Fruit fly (Drosophila melanogaster) whole organism, embryonic: Measurements from ENCODE around the gene CG17929.
A peak's percentile ranks its signal among the peaks of the same experiment; 100 is the strongest.

Experiments
- Atf3 ChIP-seq: fragments of 200-800 bp; sonication (Bioruptor generic); optimal IDR thresholded peaks from 3 replicates; lab custom pipeline; 2016; ENCODE audit warnings: missing biosample characterization, missing genetic modification characterization
- Bgb ChIP-seq: fragments of 200-800 bp; sonication (Bioruptor generic); IDR thresholded peaks from 2 replicates; pipeline ENCODE4 v1.3.6; 2022; ENCODE audit warnings: missing biosample characterization, missing genetic modification characterization; ENCODE audit not compliant: partially characterized antibody
- CG11093 ChIP-seq: fragments of 200-800 bp; sonication (Bioruptor generic); IDR thresholded peaks from 3 replicates; pipeline ENCODE4 v1.3.6; 2022; ENCODE audit warnings: missing biosample characterization, missing genetic modification characterization
- CG14014 ChIP-seq: fragments of 200-800 bp; sonication (Bioruptor generic); IDR thresholded peaks from 2 replicates; pipeline ENCODE4 v1.3.6; 2022; ENCODE audit warnings: missing biosample characterization, missing genetic modification characterization
- CG14965 ChIP-seq: fragments of 200-800 bp; sonication (Bioruptor generic); optimal IDR thresholded peaks from 2 replicates; lab custom pipeline; 2016; ENCODE audit warnings: missing biosample characterization, missing genetic modification characterization, borderline replicate concordance
- CG15479 ChIP-seq: fragments of 200-800 bp; sonication (Bioruptor generic); optimal IDR thresholded peaks from 3 replicates; lab custom pipeline; 2019; ENCODE audit warnings: missing biosample characterization, mild to moderate bottlenecking, missing genetic modification characterization, moderate library complexity
- CG17361 ChIP-seq: fragments of 200-800 bp; sonication (Bioruptor generic); IDR thresholded peaks from 3 replicates; pipeline ENCODE4 v1.3.6; 2022; ENCODE audit warnings: missing biosample characterization, missing genetic modification characterization
- CG17912 ChIP-seq: fragments of 200-800 bp; sonication (Bioruptor generic); optimal IDR thresholded peaks from 2 replicates; lab custom pipeline; 2018; ENCODE audit warnings: missing biosample characterization, mild to moderate bottlenecking, missing genetic modification characterization
- CG18262 ChIP-seq: fragments of 200-800 bp; optimal IDR thresholded peaks from 3 replicates; lab custom pipeline; 2019; ENCODE audit warnings: missing biosample characterization, mild to moderate bottlenecking, missing genetic modification characterization, moderate library complexity
- CG2120 ChIP-seq: fragments of 200-800 bp; sonication (Bioruptor generic); optimal IDR thresholded peaks from 3 replicates; lab custom pipeline; 2016; ENCODE audit warnings: missing biosample characterization, missing genetic modification characterization
- CG2712 ChIP-seq: fragments of 200-800 bp; optimal IDR thresholded peaks from 3 replicates; lab custom pipeline; 2019; ENCODE audit warnings: missing biosample characterization, mild to moderate bottlenecking, missing genetic modification characterization, moderate library complexity
- CG31365 ChIP-seq: fragments of 200-800 bp; sonication (Bioruptor generic); optimal IDR thresholded peaks from 2 replicates; lab custom pipeline; 2018; ENCODE audit warnings: missing biosample characterization, mild to moderate bottlenecking, missing genetic modification characterization
- CG3726 ChIP-seq: fragments of 200-800 bp; sonication (Bioruptor generic); IDR thresholded peaks from 3 replicates; pipeline ENCODE4, ENCODE4 v1.3.6; 2022; ENCODE audit warnings: missing biosample characterization, missing genetic modification characterization
- CG42726 ChIP-seq: fragments of 200-800 bp; sonication (Bioruptor generic); IDR thresholded peaks from 2 replicates; pipeline ENCODE4 v1.3.6; 2022; ENCODE audit warnings: missing biosample characterization, missing genetic modification characterization; ENCODE audit not compliant: partially characterized antibody
- CG4854 ChIP-seq: fragments of 200-800 bp; sonication (Bioruptor generic); optimal IDR thresholded peaks from 2 replicates; lab custom pipeline; 2016; ENCODE audit warnings: missing biosample characterization, missing genetic modification characterization, inconsistent platforms
- CG6791 ChIP-seq: fragments of 200-800 bp; sonication (Bioruptor generic); IDR thresholded peaks from 3 replicates; pipeline ENCODE4 v1.3.6; 2022; ENCODE audit warnings: missing biosample characterization, missing genetic modification characterization; ENCODE audit not compliant: partially characterized antibody
- CG8359 ChIP-seq: fragments of 200-800 bp; sonication (Bioruptor generic); optimal IDR thresholded peaks from 2 replicates; lab custom pipeline; 2017; ENCODE audit warnings: missing biosample characterization, mild to moderate bottlenecking, missing genetic modification characterization, borderline replicate concordance
- CG8765 ChIP-seq: fragments of 200-800 bp; sonication (Bioruptor generic); IDR thresholded peaks from 2 replicates; pipeline ENCODE4 v1.3.6; 2022; ENCODE audit warnings: missing biosample characterization, missing genetic modification characterization
- CG9932 ChIP-seq: fragments of 200-800 bp; sonication (Bioruptor generic); IDR thresholded peaks from 2 replicates; pipeline ENCODE4 v1.3.6; 2022; ENCODE audit warnings: missing biosample characterization, missing genetic modification characterization
- CHES-1-like ChIP-seq: fragments of 200-800 bp; sonication (Bioruptor generic); optimal IDR thresholded peaks from 2 replicates; lab custom pipeline; 2016; ENCODE audit warnings: missing biosample characterization, missing genetic modification characterization
- Dfd ChIP-seq, 2 experiments: fragments of >200 bp; optimal IDR thresholded peaks; 2 replicates each; lab custom pipeline; 2017; ENCODE audit warnings: missing biosample characterization in 2 of 2, missing genetic modification characterization in 2 of 2
- Ets97D ChIP-seq: fragments of 200-800 bp; sonication (Bioruptor generic); optimal IDR thresholded peaks from 3 replicates; lab custom pipeline; 2016; ENCODE audit warnings: missing biosample characterization, missing genetic modification characterization
- HHEX ChIP-seq: fragments of 200-800 bp; sonication (Bioruptor generic); optimal IDR thresholded peaks from 3 replicates; lab custom pipeline; 2017; ENCODE audit warnings: missing biosample characterization, mild to moderate bottlenecking, missing genetic modification characterization, missing genetic modification reagents
- Lhr ChIP-seq: fragments of 200-800 bp; sonication (Bioruptor generic); optimal IDR thresholded peaks from 3 replicates; lab custom pipeline; 2017; ENCODE audit warnings: mild to moderate bottlenecking, missing biosample characterization, missing genetic modification reagents, missing genetic modification characterization
- NC2α ChIP-seq: fragments of 200-800 bp; sonication (Bioruptor generic); optimal IDR thresholded peaks from 2 replicates; lab custom pipeline; 2016; ENCODE audit warnings: missing biosample characterization, missing genetic modification characterization
- Nf-YC ChIP-seq: fragments of 200-800 bp; optimal IDR thresholded peaks from 3 replicates; lab custom pipeline; 2019; ENCODE audit warnings: missing biosample characterization, mild to moderate bottlenecking, missing genetic modification characterization, moderate library complexity
- Sin3A ChIP-seq: fragments of >200 bp; optimal IDR thresholded peaks from 2 replicates; lab custom pipeline; 2018
- Trl ChIP-seq, 3 experiments: fragments of >200 bp in 2 of 3; fragments of 200-800 bp in 1 of 3; sonication (Bioruptor generic) in 1 of 3; optimal IDR thresholded peaks; 2 replicates in 1 of 3; 3 replicates in 2 of 3; lab custom pipeline; 2016 to 2017; ENCODE audit warnings: missing biosample characterization in 1 of 3, missing genetic modification characterization in 1 of 3
- Vsx1 ChIP-seq: fragments of 200-800 bp; sonication (Bioruptor generic); optimal IDR thresholded peaks from 2 replicates; lab custom pipeline; 2017; ENCODE audit warnings: missing biosample characterization, mild to moderate bottlenecking, missing genetic modification characterization, missing genetic modification reagents
- ac ChIP-seq: fragments of 200-800 bp; sonication (Bioruptor generic); optimal IDR thresholded peaks from 3 replicates; lab custom pipeline; 2017; ENCODE audit warnings: missing biosample characterization, mild to moderate bottlenecking, missing genetic modification characterization
- chif ChIP-seq, 2 experiments: fragments of 200-800 bp; sonication (Bioruptor generic); optimal IDR thresholded peaks; 3 replicates each; lab custom pipeline; 2016; ENCODE audit warnings: missing biosample characterization in 2 of 2, missing genetic modification characterization in 2 of 2
- crc ChIP-seq: fragments of 200-800 bp; sonication (Bioruptor generic); optimal IDR thresholded peaks from 2 replicates; lab custom pipeline; 2016; ENCODE audit warnings: missing biosample characterization, missing genetic modification characterization
- disco-r ChIP-seq: fragments of 200-800 bp; sonication (Bioruptor generic); optimal IDR thresholded peaks from 2 replicates; lab custom pipeline; 2016; ENCODE audit warnings: missing biosample characterization, missing genetic modification characterization
- esg ChIP-seq: fragments of 200-800 bp; sonication (Bioruptor generic); conservative IDR thresholded peaks from 2 replicates; pipeline ENCODE4 v1.3.6; 2022; ENCODE audit warnings: missing biosample characterization, missing genetic modification characterization
- ftz-f1 ChIP-seq: fragments of 200-800 bp; sonication (Bioruptor generic); optimal IDR thresholded peaks from 2 replicates; lab custom pipeline; 2016; ENCODE audit warnings: missing biosample characterization, missing genetic modification characterization
- gsb ChIP-seq: fragments of 200-800 bp; sonication (Bioruptor generic); IDR thresholded peaks from 2 replicates; pipeline ENCODE4 v1.3.6; 2022; ENCODE audit warnings: missing biosample characterization, missing genetic modification characterization
- lilli ChIP-seq: fragments of 200-800 bp; sonication (Bioruptor generic); optimal IDR thresholded peaks from 3 replicates; lab custom pipeline; 2016; ENCODE audit warnings: missing biosample characterization, missing genetic modification characterization
- mam ChIP-seq: fragments of 200-800 bp; sonication (Bioruptor generic); optimal IDR thresholded peaks from 3 replicates; lab custom pipeline; 2016; ENCODE audit warnings: missing biosample characterization, missing genetic modification characterization
- nau ChIP-seq: fragments of 200-800 bp; sonication (Bioruptor generic); optimal IDR thresholded peaks from 3 replicates; lab custom pipeline; 2017; ENCODE audit warnings: missing biosample characterization, mild to moderate bottlenecking, missing genetic modification characterization, missing genetic modification reagents
- odd ChIP-seq: fragments of 200-800 bp; sonication (Bioruptor generic); optimal IDR thresholded peaks from 2 replicates; lab custom pipeline; 2017; ENCODE audit warnings: missing biosample characterization, mild to moderate bottlenecking, missing genetic modification characterization
- pfk ChIP-seq: fragments of 200-800 bp; sonication (Bioruptor generic); optimal IDR thresholded peaks from 2 replicates; lab custom pipeline; 2018; ENCODE audit warnings: missing biosample characterization, mild to moderate bottlenecking, missing genetic modification characterization, moderate library complexity
- pnt ChIP-seq: fragments of 200-800 bp; sonication (Bioruptor generic); optimal IDR thresholded peaks from 3 replicates; lab custom pipeline; 2016; ENCODE audit warnings: missing biosample characterization, missing genetic modification characterization
- schlank ChIP-seq: fragments of 200-800 bp; sonication (Bioruptor generic); optimal IDR thresholded peaks from 2 replicates; lab custom pipeline; 2018; ENCODE audit warnings: missing biosample characterization, mild to moderate bottlenecking, missing genetic modification characterization
- sug ChIP-seq: fragments of 200-800 bp; optimal IDR thresholded peaks from 2 replicates; lab custom pipeline; 2019; ENCODE audit warnings: missing biosample characterization, mild to moderate bottlenecking, missing genetic modification characterization, moderate library complexity
- unpg ChIP-seq: fragments of 200-800 bp; sonication (Bioruptor generic); optimal IDR thresholded peaks from 3 replicates; lab custom pipeline; 2018; ENCODE audit warnings: missing biosample characterization, mild to moderate bottlenecking, missing genetic modification characterization, moderate library complexity
- zfh1 ChIP-seq: fragments of 200-800 bp; sonication (Bioruptor generic); IDR thresholded peaks from 3 replicates; pipeline ENCODE4 v1.3.6; 2022; ENCODE audit warnings: missing biosample characterization, missing genetic modification characterization
- zfh2 ChIP-seq: fragments of 200-800 bp; sonication (Bioruptor generic); optimal IDR thresholded peaks from 2 replicates; lab custom pipeline; 2016; ENCODE audit warnings: missing biosample characterization, missing genetic modification characterization

The CG17929 gene

DNA sequence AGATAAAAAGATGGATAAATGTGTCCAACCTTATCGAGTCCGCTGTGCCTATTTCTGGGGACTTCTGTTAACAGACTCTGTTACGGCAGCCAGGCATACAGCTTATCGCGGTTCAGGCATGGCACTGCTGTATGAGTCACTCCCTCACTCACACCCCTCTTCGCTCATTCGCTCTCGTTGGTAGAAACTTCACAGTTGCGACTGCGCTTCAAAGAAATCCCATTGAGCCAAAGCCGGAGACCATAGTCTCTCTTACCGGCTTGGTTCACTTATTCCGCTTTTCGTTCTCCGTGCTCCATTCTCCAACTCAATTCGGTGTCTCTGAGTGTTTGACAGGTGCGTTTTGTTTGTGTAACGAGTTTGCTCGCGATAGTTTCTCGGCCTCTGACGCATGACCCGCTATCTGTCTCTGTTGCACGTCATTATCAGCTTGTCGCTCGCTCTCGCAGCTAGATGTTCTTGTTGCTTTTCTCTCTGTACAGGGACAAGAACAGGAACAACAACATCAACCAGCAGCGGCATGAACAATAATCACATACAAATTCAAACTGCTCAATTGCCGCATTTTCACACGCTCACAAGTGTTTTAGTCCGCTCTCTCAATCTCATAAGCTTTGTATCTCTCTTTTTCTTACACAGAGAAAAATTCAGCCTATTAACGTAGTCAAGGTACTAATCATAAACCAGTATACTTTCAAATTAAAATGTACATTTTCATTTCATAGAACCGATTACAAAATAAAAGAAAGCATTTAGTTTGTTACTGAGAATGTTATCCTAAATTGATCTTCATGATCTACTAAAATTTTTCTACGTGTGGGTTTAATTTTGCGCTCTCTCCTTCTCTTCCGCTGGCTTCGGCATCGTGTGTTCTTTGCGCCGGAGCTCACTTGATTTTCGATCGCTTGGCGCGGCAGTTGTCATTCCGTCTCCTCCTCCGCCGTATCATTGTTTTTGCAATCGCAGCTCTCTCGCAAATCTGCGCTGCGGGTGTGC is 45.0 kb upstream of the CG17929 start (continued):
- TF ChIP-seq Vsx1 (GFP tag; lab: Kevin White, UChicago) (peak; percentile 97), Ets97D (GFP tag; lab: Kevin White, UChicago) (peak; percentile 95), CG2712 (tag; lab: Kevin White, UChicago) (peak; percentile 100), CG42726 (GFP tag; lab: Robert Waterston, UW) (no peak), ac (GFP tag; lab: Kevin White, UChicago) (peak; percentile 97), mam (GFP tag; lab: Kevin White, UChicago) (peak; percentile 99), Nf-YC (tag; lab: Kevin White, UChicago) (peak; percentile 90), CG4854 (GFP tag; lab: Kevin White, UChicago) (peak; percentile 98), CG31365 (peak; percentile 92), Bgb (GFP tag; lab: Robert Waterston, UW) (peak; percentile 50; the same call in 1 of the 2 replicates), nau (GFP tag; lab: Kevin White, UChicago) (peak; percentile 98), HHEX (peak; percentile 99), Atf3 (peak; percentile 99), unpg (GFP tag; lab: Kevin White, UChicago) (peak; percentile 100), zfh2 (GFP tag; lab: Kevin White, UChicago) (peak; percentile 98), CG11093 (GFP tag; lab: Robert Waterston, UW) (peak; percentile 98), CG18262 (peak; percentile 100), CHES-1-like (GFP tag; lab: Kevin White, UChicago) (peak; percentile 100), lilli (GFP tag; lab: Kevin White, UChicago) (peak; percentile 99), CG17361 (GFP tag; lab: Robert Waterston, UW) (peak; percentile 100), zfh1 (GFP tag; lab: Robert Waterston, UW) (peak; percentile 99), odd (GFP tag; lab: Kevin White, UChicago) (peak; percentile 99), ftz-f1 (GFP tag; lab: Kevin White, UChicago) (peak; percentile 90), CG9932 (GFP tag; lab: Robert Waterston, UW) (peak; percentile 98), CG14965 (GFP tag; lab: Kevin White, UChicago) (peak; percentile 94), pfk (peak; percentile 36), esg (GFP tag; lab: Robert Waterston, UW) (peak; percentile 99), CG14014 (GFP tag; lab: Robert Waterston, UW) (peak; percentile 98), Sin3A (no peak), CG6791 (GFP tag; lab: Robert Waterston, UW) (peak; percentile 37; the same call in 1 of the 3 replicates), pnt (peak; percentile 99), NC2α (GFP tag; lab: Kevin White, UChicago) (peak; percentile 99), CG17912 (GFP tag; lab: Kevin White, UChicago) (peak; percentile 91), CG2120 (peak; percentile 100), Trl (optimal IDR thresholded peaks at IDR 0.05; lab: Kevin White, UChicago) (peak; percentile 79 to 99), Trl (GFP tag; optimal IDR thresholded peaks at IDR 0.05; lab: Kevin White, UChicago) (peak; percentile 99), CG3726 (peak; percentile 99; the same call in 1 of the 3 replicates), CG15479 (GFP tag; lab: Kevin White, UChicago) (peak; percentile 100), schlank (peak; percentile 98), Dfd (GFP tag; optimal IDR thresholded peaks at IDR 0.05; lab: Kevin White, UChicago) (no peak), disco-r (GFP tag; lab: Kevin White, UChicago) (peak; percentile 99), crc (peak; percentile 99), sug (tag; lab: Kevin White, UChicago) (peak; percentile 98), CG8765 (peak; percentile 99), gsb (GFP tag; lab: Robert Waterston, UW) (peak; percentile 98), Lhr (GFP tag; lab: Kevin White, UChicago) (peak; percentile 98), chif (GFP tag; optimal IDR thresholded peaks at IDR 0.05; lab: Kevin White, UChicago) (peak; percentile 99 to 100), CG8359 (peak; percentile 95)
